Worm (Caenorhabditis elegans) whole organism, early embryonic: ENCODE measurements around the gene daf-41.

ENCODE experiments used
- ama-1 ChIP-seq: fragments of 150-350 bp; optimal IDR thresholded peaks from 2 replicates; lab custom pipeline; 2014
- tbx-11 ChIP-seq: fragments of 200-800 bp; sonication (Bioruptor generic); IDR thresholded peaks from 2 replicates; pipeline ENCODE4 v1.3.6; 2022; ENCODE audit warnings: missing genetic modification characterization, missing compliant biosample characterization

DNA sequence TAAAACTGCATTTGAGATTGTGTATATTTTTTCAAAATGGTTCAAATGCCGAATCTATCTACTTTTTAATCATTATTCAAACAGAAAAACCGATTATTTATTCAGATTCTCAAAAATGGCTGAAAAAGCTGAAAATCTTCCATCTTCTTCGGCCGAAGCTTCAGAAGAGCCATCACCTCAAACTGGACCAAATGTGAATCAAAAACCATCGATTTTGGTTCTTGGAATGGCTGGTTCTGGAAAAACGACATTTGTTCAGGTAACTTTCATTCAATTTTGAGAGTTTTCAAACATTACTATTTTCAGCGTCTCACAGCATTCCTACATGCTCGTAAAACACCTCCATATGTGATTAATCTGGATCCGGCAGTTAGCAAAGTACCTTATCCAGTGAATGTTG, 15.6 kb downstream of the daf-41 start, which contains the start of gene gop-2:
- TF ChIP-seq ama-1 = no peak
- TF ChIP-seq tbx-11 (GFP tag; lab: Robert Waterston, UW) = no peak
